Worm (Caenorhabditis elegans): ENCODE data around the gene rig-6.

DNA sequence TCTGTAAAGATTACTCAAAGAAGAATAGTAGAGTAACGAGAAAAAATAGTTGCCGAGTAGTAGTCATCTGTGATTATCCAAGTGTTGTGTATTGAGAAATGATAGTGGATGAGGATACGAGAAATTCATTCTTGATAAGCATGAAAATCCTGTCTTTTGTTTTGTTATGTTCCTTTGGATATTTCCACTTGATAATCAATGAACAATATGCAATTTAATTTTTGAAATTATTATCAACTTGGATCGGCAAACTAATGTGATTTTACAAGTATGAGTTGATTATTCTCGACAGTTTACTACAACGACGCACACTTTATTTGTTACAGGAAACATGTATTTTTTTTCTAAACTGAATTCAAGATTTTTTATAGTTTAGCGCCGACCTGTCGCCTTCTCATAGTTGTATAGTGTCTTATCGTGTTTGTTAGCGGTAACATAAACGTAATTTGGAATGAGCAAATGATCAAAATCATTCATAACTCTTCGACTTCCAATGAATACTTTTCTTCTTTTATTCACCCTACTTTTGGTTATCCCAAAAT, 37.9 kb downstream of the rig-6 start, which contains the start of the genes F26G1.9 and F26G1.10:
- TF ChIP-seq hnd-1 (tag; optimal IDR thresholded peaks at IDR 0.05) = no peak
- TF ChIP-seq ama-1 (optimal IDR thresholded peaks at IDR 0.05) = no peak
- TF ChIP-seq flt-1 (GFP tag; IDR thresholded peaks at IDR 0.05) = no peak
- TF ChIP-seq tbx-11 (GFP tag; IDR thresholded peaks at IDR 0.05) = no peak
- no peak for TF ChIP-seq scrt-1 (GFP tag; IDR thresholded peaks at IDR 0.05)
- TF ChIP-seq pes-1 (GFP tag; IDR thresholded peaks at IDR 0.05) = no peak
- no peak for TF ChIP-seq F13C5.2 (tag; optimal IDR thresholded peaks at IDR 0.05)
- no peak for TF ChIP-seq sea-1 (GFP tag; conservative IDR thresholded peaks at IDR 0.05)
- no peak for TF ChIP-seq ceh-13 (GFP tag; optimal IDR thresholded peaks at IDR 0.05)
- no peak for TF ChIP-seq ceh-36 (tag; optimal IDR thresholded peaks at IDR 0.05)
- no peak for TF ChIP-seq hmg-4 (GFP tag; optimal IDR thresholded peaks at IDR 0.05)
- TF ChIP-seq hmbx-1 (tag; optimal IDR thresholded peaks at IDR 0.05) = no peak
- no peak for TF ChIP-seq tbx-37 (GFP tag; conservative IDR thresholded peaks at IDR 0.05)
- TF ChIP-seq ets-7 (tag; optimal IDR thresholded peaks at IDR 0.05) = no peak

Data from whole organism, early embryonic.